Worm (Caenorhabditis elegans) whole organism, L4 larva: Measurements from ENCODE around the gene T24B8.4.
A peak's percentile ranks its signal among the peaks of the same experiment; 100 is the strongest.

Experiments
- D1046.2 ChIP-seq: fragments of 200-800 bp; sonication (Bioruptor generic); IDR thresholded peaks from 2 replicates; pipeline ENCODE4 v1.3.6; 2022; ENCODE audit warnings: missing genetic modification characterization, missing compliant biosample characterization
- F37D6.2 ChIP-seq: sonication (generic microtip); optimal IDR thresholded peaks from 2 replicates; lab custom pipeline; 2016; ENCODE audit warnings: mild to moderate bottlenecking, missing genetic modification characterization, missing compliant biosample characterization
- R02D3.7 ChIP-seq: fragments of 150-350 bp; sonication (generic microtip); optimal IDR thresholded peaks from 3 replicates; lab custom pipeline; 2014; ENCODE audit warnings: missing biosample characterization, missing genetic modification characterization
- T20F7.1 ChIP-seq: fragments of 200-800 bp; sonication (Bioruptor generic); optimal IDR thresholded peaks from 2 replicates; lab custom pipeline; 2018; ENCODE audit warnings: mild to moderate bottlenecking, missing genetic modification characterization, missing compliant biosample characterization
- Y48G9A.11 ChIP-seq: fragments of 200-800 bp; sonication (Bioruptor generic); IDR thresholded peaks from 2 replicates; pipeline ENCODE4 v1.3.6; 2022; ENCODE audit warnings: missing genetic modification reagents, missing genetic modification characterization, missing compliant biosample characterization
- Y75B8A.6 ChIP-seq: fragments of 200-800 bp; sonication (Bioruptor generic); IDR thresholded peaks from 2 replicates; pipeline ENCODE4 v1.3.6; 2022; ENCODE audit warnings: missing genetic modification reagents, missing genetic modification characterization, missing compliant biosample characterization
- ZK546.5 ChIP-seq, 2 experiments: sonication (generic microtip); optimal IDR thresholded peaks; 2 replicates each; lab custom pipeline; 2017; ENCODE audit warnings: missing biosample characterization in 2 of 2, missing genetic modification characterization in 2 of 2
- aha-1 ChIP-seq: fragments of 150-350 bp; peaks from one replicate; lab custom pipeline; 2014; ENCODE audit warnings: missing biosample characterization, missing genetic modification characterization
- ceh-62 ChIP-seq: sonication (generic microtip); optimal IDR thresholded peaks from 2 replicates; lab custom pipeline; 2017; ENCODE audit warnings: missing biosample characterization, missing genetic modification characterization
- cey-2 ChIP-seq: sonication (generic microtip); optimal IDR thresholded peaks from 3 replicates; lab custom pipeline; 2017; ENCODE audit warnings: missing genetic modification characterization, mild to moderate bottlenecking, missing compliant biosample characterization, antibody characterized with exemption, borderline replicate concordance; ENCODE audit not compliant: insufficient read depth
- ctbp-1 ChIP-seq: fragments of 200-800 bp; sonication (Bioruptor generic); IDR thresholded peaks from 2 replicates; pipeline ENCODE4 v1.3.6; 2022; ENCODE audit warnings: missing genetic modification reagents, missing genetic modification characterization, missing compliant biosample characterization
- dmd-8 ChIP-seq: fragments of 200-800 bp; sonication (Bioruptor generic); IDR thresholded peaks from 2 replicates; pipeline ENCODE4 v1.3.6; 2022; ENCODE audit warnings: missing genetic modification characterization, missing compliant biosample characterization
- dmd-9 ChIP-seq: fragments of 200-800 bp; sonication (Bioruptor generic); IDR thresholded peaks from 2 replicates; pipeline ENCODE4 v1.3.6; 2022; ENCODE audit warnings: missing genetic modification reagents, missing genetic modification characterization, missing compliant biosample characterization
- dpl-1 ChIP-seq: fragments of 150-350 bp; optimal IDR thresholded peaks from 2 replicates; lab custom pipeline; 2014; ENCODE audit warnings: missing biosample characterization, missing genetic modification reagents, missing genetic modification characterization
- egl-27 ChIP-seq: sonication (generic microtip); optimal IDR thresholded peaks from 3 replicates; lab custom pipeline; 2017; ENCODE audit warnings: missing biosample characterization, missing genetic modification reagents, missing genetic modification characterization
- fkh-10 ChIP-seq: fragments of 150-350 bp; optimal IDR thresholded peaks from 2 replicates; lab custom pipeline; 2014; ENCODE audit warnings: missing biosample characterization, missing genetic modification reagents, missing genetic modification characterization
- fos-1 ChIP-seq: fragments of 150-350 bp; optimal IDR thresholded peaks from 2 replicates; lab custom pipeline; 2014; ENCODE audit warnings: missing biosample characterization, missing genetic modification characterization
- gei-8 ChIP-seq: fragments of 200-800 bp; sonication (Bioruptor generic); optimal IDR thresholded peaks from 2 replicates; lab custom pipeline; 2018; ENCODE audit warnings: mild to moderate bottlenecking, missing genetic modification characterization, missing compliant biosample characterization
- hif-1 ChIP-seq, 2 experiments: sonication (generic microtip); optimal IDR thresholded peaks; 2 replicates each; lab custom pipeline; 2016 to 2017; ENCODE audit warnings: missing compliant biosample characterization in 2 of 2, missing genetic modification characterization in 2 of 2, missing genetic modification reagents in 2 of 2, missing genotype in 2 of 2, mild to moderate bottlenecking in 1 of 2
- hmg-1.1 ChIP-seq: fragments of 200-800 bp; sonication (Bioruptor generic); IDR thresholded peaks from 2 replicates; pipeline ENCODE4 v1.3.6; 2022; ENCODE audit warnings: missing genetic modification reagents, missing genetic modification characterization, missing compliant biosample characterization
- jun-1 ChIP-seq: fragments of 150-350 bp; optimal IDR thresholded peaks from 2 replicates; lab custom pipeline; 2014; ENCODE audit warnings: missing biosample characterization, missing genetic modification reagents, missing genetic modification characterization
- lin-1 ChIP-seq: fragments of 200-800 bp; sonication (Bioruptor generic); IDR thresholded peaks from 2 replicates; pipeline ENCODE4 v1.3.6; 2022; ENCODE audit warnings: missing genetic modification reagents, missing genetic modification characterization, missing compliant biosample characterization
- lin-15B ChIP-seq: fragments of 150-350 bp; sonication (generic microtip); optimal IDR thresholded peaks from 3 replicates; lab custom pipeline; 2014; ENCODE audit warnings: missing biosample characterization, missing genetic modification characterization
- lin-39 ChIP-seq: fragments of 150-350 bp; optimal IDR thresholded peaks from 2 replicates; lab custom pipeline; 2014; ENCODE audit warnings: missing biosample characterization, missing genetic modification reagents, missing genetic modification characterization
- lir-3 ChIP-seq: sonication (generic microtip); optimal IDR thresholded peaks from 2 replicates; lab custom pipeline; 2016; ENCODE audit warnings: mild to moderate bottlenecking, missing genetic modification characterization, missing compliant biosample characterization
- madf-9 ChIP-seq: fragments of 200-800 bp; sonication (Bioruptor generic); conservative IDR thresholded peaks from 2 replicates; pipeline ENCODE4 v1.3.6; 2022; ENCODE audit warnings: missing genetic modification reagents, missing genetic modification characterization, missing compliant biosample characterization
- mdl-1 ChIP-seq, 2 experiments: fragments of 150-350 bp in 1 of 2; sonication (generic microtip) in 1 of 2; optimal IDR thresholded peaks; 2 replicates each; lab custom pipeline; 2014 to 2017; ENCODE audit warnings: missing biosample characterization in 2 of 2, missing genetic modification characterization in 2 of 2
- mep-1 ChIP-seq: fragments of 150-350 bp; sonication (generic microtip); optimal IDR thresholded peaks from 3 replicates; lab custom pipeline; 2014; ENCODE audit warnings: missing biosample characterization, missing genetic modification characterization
- mes-2 ChIP-seq: sonication (generic microtip); optimal IDR thresholded peaks from 2 replicates; lab custom pipeline; 2016; ENCODE audit warnings: missing genotype, mild to moderate bottlenecking, missing genetic modification characterization, missing compliant biosample characterization; ENCODE audit not compliant: poor library complexity, severe bottlenecking
- mxl-2 ChIP-seq: fragments of 200-800 bp; sonication (Bioruptor generic); conservative IDR thresholded peaks from 2 replicates; pipeline ENCODE4 v1.3.6; 2022; ENCODE audit warnings: missing genetic modification reagents, missing genetic modification characterization, missing compliant biosample characterization
- mxl-3 ChIP-seq: fragments of 200-800 bp; sonication (Bioruptor generic); optimal IDR thresholded peaks from 2 replicates; lab custom pipeline; 2018; ENCODE audit warnings: mild to moderate bottlenecking, missing genetic modification characterization, missing compliant biosample characterization
- nhr-111 ChIP-seq: fragments of 200-800 bp; sonication (Bioruptor generic); optimal IDR thresholded peaks from 2 replicates; lab custom pipeline; 2018; ENCODE audit warnings: mild to moderate bottlenecking, missing genetic modification characterization, missing compliant biosample characterization
- nhr-237 ChIP-seq: sonication (generic microtip); optimal IDR thresholded peaks from 2 replicates; lab custom pipeline; 2017; ENCODE audit warnings: missing biosample characterization, missing genetic modification characterization
- nhr-28 ChIP-seq: fragments of 150-350 bp; optimal IDR thresholded peaks from 2 replicates; lab custom pipeline; 2014; ENCODE audit warnings: missing biosample characterization, missing genetic modification characterization
- nhr-42 ChIP-seq: fragments of 200-800 bp; sonication (Bioruptor generic); IDR thresholded peaks from 2 replicates; pipeline ENCODE4 v1.3.6; 2022; ENCODE audit warnings: missing genetic modification characterization, missing compliant biosample characterization
- nhr-6 ChIP-seq: fragments of 150-350 bp; optimal IDR thresholded peaks from 2 replicates; lab custom pipeline; 2014; ENCODE audit warnings: missing biosample characterization, missing genetic modification characterization
- pha-4 ChIP-seq, 2 experiments: fragments of 150-350 bp in 1 of 2; fragments of 200-800 bp in 1 of 2; sonication (Bioruptor generic) in 1 of 2; IDR thresholded peaks in 1 of 2; optimal IDR thresholded peaks in 1 of 2; 2 replicates each; pipeline versions ENCODE4 v1.3.6 to Lab custom; 2014 to 2022; ENCODE audit warnings: missing genetic modification characterization in 2 of 2, missing genetic modification reagents in 2 of 2, missing biosample characterization in 1 of 2, missing compliant biosample characterization in 1 of 2
- php-3 ChIP-seq: fragments of 200-800 bp; sonication (Bioruptor generic); IDR thresholded peaks from 2 replicates; pipeline ENCODE4 v1.3.6; 2022; ENCODE audit warnings: missing genetic modification reagents, missing genetic modification characterization, missing compliant biosample characterization
- pqm-1 ChIP-seq: sonication (generic microtip); optimal IDR thresholded peaks from 2 replicates; lab custom pipeline; 2017; ENCODE audit warnings: missing biosample characterization, missing genetic modification characterization
- rbr-2 ChIP-seq: sonication (generic microtip); optimal IDR thresholded peaks from 2 replicates; lab custom pipeline; 2016; ENCODE audit warnings: missing genotype, missing genetic modification characterization, missing compliant biosample characterization
- skn-1 ChIP-seq: fragments of 150-350 bp; optimal IDR thresholded peaks from 2 replicates; lab custom pipeline; 2014; ENCODE audit warnings: missing biosample characterization, missing genetic modification characterization
- snpc-1.2 ChIP-seq: fragments of 200-800 bp; sonication (Bioruptor generic); IDR thresholded peaks from 2 replicates; pipeline ENCODE4 v1.3.6; 2022; ENCODE audit warnings: missing genetic modification reagents, missing genetic modification characterization, missing compliant biosample characterization
- spr-1 ChIP-seq: sonication (generic microtip); optimal IDR thresholded peaks from 2 replicates; lab custom pipeline; 2016; ENCODE audit warnings: mild to moderate bottlenecking, missing genetic modification characterization, missing compliant biosample characterization
- tra-1 ChIP-seq: fragments of 200-800 bp; sonication (Bioruptor generic); IDR thresholded peaks from 2 replicates; pipeline ENCODE4 v1.3.6; 2022; ENCODE audit warnings: missing genetic modification reagents, missing genetic modification characterization, missing compliant biosample characterization
- unc-130 ChIP-seq: sonication (generic microtip); optimal IDR thresholded peaks from 2 replicates; lab custom pipeline; 2016; ENCODE audit warnings: missing genetic modification reagents, missing genetic modification characterization, missing compliant biosample characterization
- unc-39 ChIP-seq: sonication (generic microtip); optimal IDR thresholded peaks from 2 replicates; lab custom pipeline; 2017; ENCODE audit warnings: missing biosample characterization, missing genetic modification characterization
- zag-1 ChIP-seq: fragments of 150-350 bp; optimal IDR thresholded peaks from 2 replicates; lab custom pipeline; 2014; ENCODE audit warnings: missing biosample characterization, missing genetic modification characterization
- zip-11 ChIP-seq: fragments of 200-800 bp; sonication (Bioruptor generic); IDR thresholded peaks from 2 replicates; pipeline ENCODE4 v1.3.6; 2022; ENCODE audit warnings: missing genetic modification characterization, missing compliant biosample characterization
- zip-2 ChIP-seq: fragments of 150-350 bp; optimal IDR thresholded peaks from 2 replicates; lab custom pipeline; 2014; ENCODE audit warnings: missing biosample characterization, missing genetic modification characterization
- ztf-11 ChIP-seq: fragments of 150-350 bp; optimal IDR thresholded peaks from 2 replicates; lab custom pipeline; 2014; ENCODE audit warnings: missing biosample characterization, missing genetic modification characterization
- ztf-7 ChIP-seq: fragments of 150-350 bp; optimal IDR thresholded peaks from 2 replicates; lab custom pipeline; 2014; ENCODE audit warnings: missing biosample characterization, missing genetic modification characterization

Gene T24B8.4

ce11 chrII:9060332-9060840 lies 10.3 kb downstream of the T24B8.4 start (continued):
- TF ChIP-seq dmd-8 (GFP tag; lab: Robert Waterston, UW) (no peak), skn-1 (tag; lab: Kevin White, UChicago) (no peak), jun-1 (tag; lab: Kevin White, UChicago) (peak; percentile 74), hif-1 (tag; optimal IDR thresholded peaks at IDR 0.05; lab: Kevin White, UChicago) (peak in 1 of 2 experiments; percentile 91), zip-11 (GFP tag; lab: Robert Waterston, UW) (no peak), ctbp-1 (peak; percentile 83), cey-2 (tag; lab: Kevin White, UChicago) (no peak), fkh-10 (GFP tag; lab: Kevin White, UChicago) (peak; percentile 73), nhr-237 (tag; lab: Kevin White, UChicago) (no peak), unc-39 (tag; lab: Kevin White, UChicago) (no peak), unc-130 (GFP tag; lab: Kevin White, UChicago) (no peak), nhr-6 (tag; lab: Kevin White, UChicago) (peak; percentile 95), tra-1 (GFP tag; lab: Robert Waterston, UW) (peak; percentile 70), D1046.2 (GFP tag; lab: Robert Waterston, UW) (no peak), mxl-2 (GFP tag; lab: Robert Waterston, UW) (no peak), egl-27 (tag; lab: Kevin White, UChicago) (no peak), lir-3 (tag; lab: Kevin White, UChicago) (peak; percentile 9), Y75B8A.6 (GFP tag; lab: Robert Waterston, UW) (no peak), zag-1 (tag; lab: Kevin White, UChicago) (peak; percentile 47), mes-2 (tag; lab: Kevin White, UChicago) (peak; percentile 83), aha-1 (peak; percentile 100), Y48G9A.11 (GFP tag; lab: Robert Waterston, UW) (no peak), lin-39 (tag; lab: Kevin White, UChicago) (no peak), ztf-11 (tag; lab: Kevin White, UChicago) (no peak), pqm-1 (peak; percentile 32), pha-4 (GFP tag; IDR thresholded peaks at IDR 0.05; lab: Robert Waterston, UW) (peak; percentile 67; the same call in 1 of the 2 replicates), pha-4 (tag; optimal IDR thresholded peaks at IDR 0.05; lab: Kevin White, UChicago) (no peak), php-3 (GFP tag; lab: Robert Waterston, UW) (0 out of 2 replicates have a peak, but pooled peaks have one; percentile 58), R02D3.7 (tag; lab: Kevin White, UChicago) (no peak), mxl-3 (GFP tag; lab: Kevin White, UChicago) (peak; percentile 95), zip-2 (tag; lab: Kevin White, UChicago) (no peak), dpl-1 (GFP tag; lab: Kevin White, UChicago) (peak; percentile 67), fos-1 (no peak), gei-8 (GFP tag; lab: Kevin White, UChicago) (no peak), F37D6.2 (tag; lab: Kevin White, UChicago) (peak; percentile 93), ztf-7 (tag; lab: Kevin White, UChicago) (peak; percentile 33), lin-15B (tag; lab: Kevin White, UChicago) (peak; percentile 11), nhr-28 (peak; percentile 89), nhr-111 (GFP tag; lab: Kevin White, UChicago) (peak; percentile 58), rbr-2 (tag; lab: Kevin White, UChicago) (peak; percentile 96), dmd-9 (GFP tag; lab: Robert Waterston, UW) (0 out of 2 replicates have a peak, but pooled peaks have one; percentile 48), spr-1 (tag; lab: Kevin White, UChicago) (peak; percentile 79), T20F7.1 (GFP tag; lab: Kevin White, UChicago) (peak; percentile 84), lin-1 (GFP tag; lab: Robert Waterston, UW) (no peak; the same call in 1 of the 2 replicates), ZK546.5 (tag; optimal IDR thresholded peaks at IDR 0.05; lab: Kevin White, UChicago) (peak in 1 of 2 experiments; percentile 47), snpc-1.2 (GFP tag; lab: Robert Waterston, UW) (0 out of 2 replicates have a peak, but pooled peaks have one; percentile 49), mep-1 (peak; percentile 97), madf-9 (GFP tag; lab: Robert Waterston, UW) (peak; percentile 60; the same call in 1 of the 2 replicates), mdl-1 (tag; optimal IDR thresholded peaks at IDR 0.05; lab: Kevin White, UChicago) (peak; percentile 68 to 95), ceh-62 (tag; lab: Kevin White, UChicago) (no peak), nhr-42 (GFP tag; lab: Robert Waterston, UW) (0 out of 2 replicates have a peak, but pooled peaks have one; percentile 72), hmg-1.1 (GFP tag; lab: Robert Waterston, UW) (peak; percentile 95)
